Fruit fly (Drosophila melanogaster) whole organism, embryonic: Measurements from ENCODE around the gene AMPdeam.

Experiments
- Atf6 ChIP-seq: fragments of 200-800 bp; sonication (Bioruptor generic); IDR thresholded peaks from 2 replicates; pipeline ENCODE4 v1.3.6; 2022; ENCODE audit warnings: missing biosample characterization, missing genetic modification characterization
- CG10462 ChIP-seq: fragments of 200-800 bp; sonication (Bioruptor generic); optimal IDR thresholded peaks from 2 replicates; lab custom pipeline; 2016; ENCODE audit warnings: missing biosample characterization, missing genetic modification characterization
- CG12391 ChIP-seq: fragments of 200-800 bp; sonication (Bioruptor generic); optimal IDR thresholded peaks from 3 replicates; lab custom pipeline; 2018; ENCODE audit warnings: missing biosample characterization, mild to moderate bottlenecking, missing genetic modification characterization, moderate library complexity
- CG12659 ChIP-seq: fragments of 200-800 bp; sonication (Bioruptor generic); optimal IDR thresholded peaks from 3 replicates; lab custom pipeline; 2017; ENCODE audit warnings: mild to moderate bottlenecking, missing biosample characterization, missing genetic modification reagents, missing genetic modification characterization
- CG13624 ChIP-seq: fragments of 200-800 bp; sonication (Bioruptor generic); optimal IDR thresholded peaks from 2 replicates; lab custom pipeline; 2016; ENCODE audit warnings: missing biosample characterization, missing genetic modification characterization
- CG15696 ChIP-seq: fragments of 200-800 bp; sonication (Bioruptor generic); optimal IDR thresholded peaks from 2 replicates; lab custom pipeline; 2019; ENCODE audit warnings: missing biosample characterization, mild to moderate bottlenecking, missing genetic modification characterization, moderate library complexity
- CG17829 ChIP-seq: fragments of 200-800 bp; optimal IDR thresholded peaks from 2 replicates; lab custom pipeline; 2019; ENCODE audit warnings: missing biosample characterization, mild to moderate bottlenecking, missing genetic modification characterization, moderate library complexity
- CG2120 ChIP-seq: fragments of 200-800 bp; sonication (Bioruptor generic); optimal IDR thresholded peaks from 3 replicates; lab custom pipeline; 2016; ENCODE audit warnings: missing biosample characterization, missing genetic modification characterization
- CG3065 ChIP-seq: fragments of 200-800 bp; sonication (Bioruptor generic); optimal IDR thresholded peaks from 2 replicates; lab custom pipeline; 2016; ENCODE audit warnings: missing biosample characterization, missing genetic modification characterization
- CG3838 ChIP-seq: fragments of 200-800 bp; sonication (Bioruptor generic); optimal IDR thresholded peaks from 3 replicates; lab custom pipeline; 2016; ENCODE audit warnings: missing biosample characterization, missing genetic modification characterization
- CG6175 ChIP-seq: fragments of 200-800 bp; sonication (Bioruptor generic); IDR thresholded peaks from 3 replicates; pipeline ENCODE4 v1.3.6; 2022; ENCODE audit warnings: missing biosample characterization, missing genetic modification characterization
- CG6791 ChIP-seq: fragments of 200-800 bp; sonication (Bioruptor generic); IDR thresholded peaks from 3 replicates; pipeline ENCODE4 v1.3.6; 2022; ENCODE audit warnings: missing biosample characterization, missing genetic modification characterization; ENCODE audit not compliant: partially characterized antibody
- CG8290 ChIP-seq, 3 experiments: fragments of 200-800 bp; sonication (Bioruptor generic); optimal IDR thresholded peaks; 2 replicates each; lab custom pipeline; 2016 to 2019; ENCODE audit warnings: missing biosample characterization in 3 of 3, missing genetic modification characterization in 3 of 3, mild to moderate bottlenecking in 2 of 3, moderate library complexity in 1 of 3
- CG9215 ChIP-seq: fragments of 200-800 bp; sonication (Bioruptor generic); IDR thresholded peaks from 2 replicates; pipeline ENCODE4 v1.3.6; 2022; ENCODE audit warnings: missing biosample characterization, missing genetic modification characterization
- Dfd ChIP-seq, 2 experiments: fragments of >200 bp; optimal IDR thresholded peaks; 2 replicates each; lab custom pipeline; 2017; ENCODE audit warnings: missing biosample characterization in 2 of 2, missing genetic modification characterization in 2 of 2
- Drgx ChIP-seq: fragments of 200-800 bp; sonication (Bioruptor generic); IDR thresholded peaks from 2 replicates; pipeline ENCODE4 v1.3.6; 2022; ENCODE audit warnings: missing biosample characterization, missing genetic modification characterization
- Ets97D ChIP-seq: fragments of 200-800 bp; sonication (Bioruptor generic); optimal IDR thresholded peaks from 3 replicates; lab custom pipeline; 2016; ENCODE audit warnings: missing biosample characterization, missing genetic modification characterization
- Fer3 ChIP-seq: fragments of 200-800 bp; sonication (Bioruptor generic); optimal IDR thresholded peaks from 2 replicates; lab custom pipeline; 2018; ENCODE audit warnings: missing biosample characterization, mild to moderate bottlenecking, missing genetic modification characterization, moderate library complexity
- HmgZ ChIP-seq: fragments of 200-800 bp; sonication (Bioruptor generic); optimal IDR thresholded peaks from 2 replicates; lab custom pipeline; 2018; ENCODE audit warnings: missing biosample characterization, mild to moderate bottlenecking, missing genetic modification characterization
- Sox100B ChIP-seq: fragments of 200-800 bp; sonication (Bioruptor generic); optimal IDR thresholded peaks from 3 replicates; lab custom pipeline; 2018; ENCODE audit warnings: missing biosample characterization, mild to moderate bottlenecking, missing genetic modification characterization
- Sox102F ChIP-seq: fragments of 200-800 bp; sonication (Bioruptor generic); optimal IDR thresholded peaks from 2 replicates; lab custom pipeline; 2018; ENCODE audit warnings: missing biosample characterization, mild to moderate bottlenecking, missing genetic modification characterization, moderate library complexity
- Trl ChIP-seq, 3 experiments: fragments of >200 bp in 2 of 3; fragments of 200-800 bp in 1 of 3; sonication (Bioruptor generic) in 1 of 3; optimal IDR thresholded peaks; 2 replicates in 1 of 3; 3 replicates in 2 of 3; lab custom pipeline; 2016 to 2017; ENCODE audit warnings: missing biosample characterization in 1 of 3, missing genetic modification characterization in 1 of 3
- Xbp1 ChIP-seq: fragments of 200-800 bp; sonication (Bioruptor generic); optimal IDR thresholded peaks from 3 replicates; lab custom pipeline; 2016; ENCODE audit warnings: missing biosample characterization, mild to moderate bottlenecking, missing genetic modification characterization
- emc ChIP-seq: fragments of 200-800 bp; sonication (Bioruptor generic); optimal IDR thresholded peaks from 2 replicates; lab custom pipeline; 2016; ENCODE audit warnings: missing biosample characterization, missing genetic modification characterization
- eyg ChIP-seq: fragments of 200-800 bp; sonication (Bioruptor generic); optimal IDR thresholded peaks from 3 replicates; lab custom pipeline; 2016; ENCODE audit warnings: missing biosample characterization, missing genetic modification characterization
- gsb-n ChIP-seq: fragments of 200-800 bp; sonication (Bioruptor generic); optimal IDR thresholded peaks from 3 replicates; lab custom pipeline; 2018; ENCODE audit warnings: missing biosample characterization, mild to moderate bottlenecking, missing genetic modification characterization
- ken ChIP-seq: fragments of 200-800 bp; sonication (Bioruptor generic); IDR thresholded peaks from 3 replicates; pipeline ENCODE4 v1.3.6; 2022; ENCODE audit warnings: missing biosample characterization, missing genetic modification characterization
- knrl ChIP-seq: fragments of 200-800 bp; sonication (Bioruptor generic); IDR thresholded peaks from 3 replicates; pipeline ENCODE4 v1.3.6; 2022; ENCODE audit warnings: missing biosample characterization, missing genetic modification characterization; ENCODE audit not compliant: partially characterized antibody
- maf-S ChIP-seq: fragments of 200-800 bp; sonication (Bioruptor generic); optimal IDR thresholded peaks from 2 replicates; lab custom pipeline; 2016; ENCODE audit warnings: missing biosample characterization, missing genetic modification characterization
- nmo ChIP-seq: fragments of 200-800 bp; sonication (Bioruptor generic); optimal IDR thresholded peaks from 2 replicates; lab custom pipeline; 2018; ENCODE audit warnings: missing biosample characterization, mild to moderate bottlenecking, missing genetic modification characterization, moderate library complexity
- pita ChIP-seq: fragments of 200-800 bp; sonication (Bioruptor generic); optimal IDR thresholded peaks from 2 replicates; lab custom pipeline; 2017; ENCODE audit warnings: missing biosample characterization, mild to moderate bottlenecking, missing genetic modification characterization
- pum ChIP-seq: fragments of 200-800 bp; sonication (Bioruptor generic); optimal IDR thresholded peaks from 2 replicates; lab custom pipeline; 2016; ENCODE audit warnings: missing biosample characterization, missing genetic modification characterization
- stc ChIP-seq: fragments of 200-800 bp; sonication (Bioruptor generic); IDR thresholded peaks from 2 replicates; pipeline ENCODE4 v1.3.6; 2022; ENCODE audit warnings: missing biosample characterization, missing genetic modification characterization
- stwl ChIP-seq: fragments of 200-800 bp; sonication (Bioruptor generic); optimal IDR thresholded peaks from 3 replicates; lab custom pipeline; 2018; ENCODE audit warnings: missing biosample characterization, mild to moderate bottlenecking, missing genetic modification characterization, moderate library complexity
- tio ChIP-seq: fragments of 200-800 bp; sonication (Bioruptor generic); optimal IDR thresholded peaks from 2 replicates; lab custom pipeline; 2017; ENCODE audit warnings: missing biosample characterization, missing genetic modification characterization, inconsistent platforms
- trem ChIP-seq: fragments of 200-800 bp; optimal IDR thresholded peaks from 3 replicates; lab custom pipeline; 2019; ENCODE audit warnings: missing biosample characterization, mild to moderate bottlenecking, missing genetic modification characterization, moderate library complexity
- wek ChIP-seq: fragments of 200-800 bp; sonication (Bioruptor generic); optimal IDR thresholded peaks from 3 replicates; lab custom pipeline; 2018; ENCODE audit warnings: missing biosample characterization, mild to moderate bottlenecking, missing genetic modification characterization, moderate library complexity
- zf30C ChIP-seq: fragments of 200-800 bp; sonication (Bioruptor generic); optimal IDR thresholded peaks from 3 replicates; lab custom pipeline; 2018; ENCODE audit warnings: missing biosample characterization, mild to moderate bottlenecking, missing genetic modification characterization

The AMPdeam gene

dm6 chrX:13845728-13846127 lies at the start of gene AMPdeam (continued):
- TF ChIP-seq trem (tag; lab: Kevin White, UChicago) (peak; percentile 2), CG8290 (GFP tag; optimal IDR thresholded peaks at IDR 0.05; lab: Kevin White, UChicago) (peak; percentile 60), CG8290 (tag; optimal IDR thresholded peaks at IDR 0.05; lab: Kevin White, UChicago) (peak in 1 of 2 experiments; percentile 78), CG10462 (GFP tag; lab: Kevin White, UChicago) (no peak), CG2120 (GFP tag; lab: Kevin White, UChicago) (peak; percentile 61), wek (GFP tag; lab: Kevin White, UChicago) (no peak), CG15696 (tag; lab: Kevin White, UChicago) (no peak), Atf6 (GFP tag; lab: Robert Waterston, UW) (no peak), CG3065 (no peak), CG13624 (GFP tag; lab: Kevin White, UChicago) (peak; percentile 57), CG6175 (GFP tag; lab: Robert Waterston, UW) (no peak), CG12659 (GFP tag; lab: Kevin White, UChicago) (peak; percentile 53), gsb-n (tag; lab: Kevin White, UChicago) (no peak), CG6791 (GFP tag; lab: Robert Waterston, UW) (0 out of 3 replicates have a peak, but pooled peaks have one; percentile 6), Dfd (GFP tag; optimal IDR thresholded peaks at IDR 0.05; lab: Kevin White, UChicago) (no peak), HmgZ (tag; lab: Kevin White, UChicago) (peak; percentile 63), stc (no peak), pum (GFP tag; lab: Kevin White, UChicago) (peak; percentile 25), maf-S (no peak), Xbp1 (GFP tag; lab: Kevin White, UChicago) (peak; percentile 18), Ets97D (GFP tag; lab: Kevin White, UChicago) (peak; percentile 74), ken (GFP tag; lab: Robert Waterston, UW) (no peak), CG12391 (tag; lab: Kevin White, UChicago) (no peak), CG17829 (tag; lab: Kevin White, UChicago) (no peak), nmo (GFP tag; lab: Kevin White, UChicago) (no peak), CG3838 (GFP tag; lab: Kevin White, UChicago) (no peak), CG9215 (no peak), knrl (GFP tag; lab: Robert Waterston, UW) (0 out of 3 replicates have a peak, but pooled peaks have one; percentile 47), Fer3 (tag; lab: Kevin White, UChicago) (no peak), emc (GFP tag; lab: Kevin White, UChicago) (no peak), Sox100B (GFP tag; lab: Kevin White, UChicago) (no peak), zf30C (no peak), tio (no peak), pita (GFP tag; lab: Kevin White, UChicago) (peak; percentile 40)

DNA sequence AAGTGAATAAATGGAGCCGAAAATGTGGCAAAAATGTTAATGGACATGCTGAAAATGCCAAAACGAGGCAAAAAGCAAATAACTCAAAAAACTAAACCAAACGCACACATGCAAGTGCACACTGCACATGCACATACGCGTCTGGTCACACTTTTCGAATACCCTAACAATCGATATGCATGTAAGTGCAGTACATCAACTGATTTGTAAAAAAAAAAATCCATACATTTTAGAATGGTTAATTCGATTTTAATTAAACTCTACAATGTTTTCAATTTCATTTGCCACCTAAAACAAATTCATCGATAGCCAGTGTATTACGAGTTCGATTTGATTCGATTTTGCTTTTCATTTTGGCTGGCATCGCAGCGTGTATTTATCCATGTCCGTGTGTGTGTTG lies 48.9 kb upstream of the AMPdeam start:
- TF ChIP-seq Trl (optimal IDR thresholded peaks at IDR 0.05; lab: Kevin White, UChicago) (no peak), Trl (GFP tag; optimal IDR thresholded peaks at IDR 0.05; lab: Kevin White, UChicago) (no peak), stwl (tag; lab: Kevin White, UChicago) (peak; percentile 55), eyg (no peak), Sox102F (GFP tag; lab: Kevin White, UChicago) (peak; percentile 7), Drgx (GFP tag; lab: Robert Waterston, UW) (peak; percentile 38; the same call in 1 of the 2 replicates)
